Fruit fly (Drosophila melanogaster): Measurements from ENCODE around the gene Gnpnat.

DNA sequence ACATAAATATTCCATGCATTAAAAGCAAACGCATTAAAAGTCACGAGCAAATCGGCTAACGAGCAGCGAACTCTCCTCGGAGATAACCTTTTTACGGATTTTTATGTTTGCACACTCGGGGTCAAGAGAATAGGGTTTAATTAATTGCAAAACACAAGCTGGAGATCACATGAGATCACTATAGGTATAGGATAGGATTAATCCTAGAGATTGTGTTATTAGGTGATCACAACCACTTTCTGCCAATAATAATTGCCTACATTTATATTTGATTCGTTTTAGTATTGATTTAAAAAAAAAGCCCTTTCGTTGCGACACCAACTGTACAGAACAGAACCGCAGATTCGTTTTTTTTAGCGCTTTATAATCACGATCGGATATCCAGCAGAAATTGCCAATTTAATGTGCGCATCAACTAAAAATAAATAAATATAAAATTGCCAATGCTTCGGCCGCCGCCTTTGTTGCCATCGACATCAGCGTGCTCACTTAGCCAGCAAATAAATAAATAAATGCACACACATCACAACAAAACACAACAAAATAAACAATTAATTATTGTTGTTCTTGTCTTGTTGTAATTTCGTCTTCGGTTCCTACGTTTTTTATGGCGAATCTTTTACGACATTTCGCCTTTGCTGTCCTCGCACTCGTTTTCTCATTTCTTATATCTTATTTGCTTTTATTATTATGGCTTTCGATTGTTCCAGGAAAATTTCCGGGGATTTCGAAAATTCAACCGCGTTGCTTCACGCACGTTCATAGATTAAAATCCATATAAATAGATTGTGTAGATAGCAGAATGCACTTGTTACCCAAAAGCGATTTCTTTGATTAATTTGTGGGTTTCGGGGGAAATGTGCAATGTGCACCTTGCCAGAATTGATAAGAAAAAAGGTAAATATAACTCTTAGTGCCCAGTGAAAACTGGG lies 37.9 kb downstream of the Gnpnat start:
- TF ChIP-seq CG8478 (optimal IDR thresholded peaks at IDR 0.05) (peak; percentile 35), CTCF (optimal IDR thresholded peaks at IDR 0.05) (no peak)
